Fruit fly (Drosophila melanogaster): Measurements from ENCODE around the gene Cyp305a1.

Cyp305a1 gene

DNA sequence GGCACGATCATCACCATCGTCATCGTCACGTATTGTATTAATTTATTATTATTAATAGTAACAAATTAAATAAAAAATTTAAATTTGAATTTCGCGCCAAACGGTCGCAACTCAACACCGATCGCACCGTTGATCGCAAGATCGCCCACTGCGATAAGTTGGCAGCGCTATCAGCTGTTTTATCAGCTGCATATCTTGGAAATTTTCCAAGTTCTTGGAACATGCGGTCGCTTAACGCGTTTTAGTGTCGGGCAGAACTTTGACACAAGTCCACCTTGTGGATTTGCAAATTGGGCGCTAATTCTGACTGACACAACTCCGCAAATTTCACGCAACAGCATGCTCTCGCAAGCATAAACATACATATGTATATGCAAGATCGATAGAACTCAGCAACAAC lies 48.1 kb upstream of the Cyp305a1 start (continued):
- peak; percentile 94 for TF ChIP-seq CG2116 (GFP tag; optimal IDR thresholded peaks at IDR 0.05)
- TF ChIP-seq CG10979 (tag; optimal IDR thresholded peaks at IDR 0.05) = peak; percentile 28
- TF ChIP-seq ci (GFP tag; IDR thresholded peaks at IDR 0.05) = peak; percentile 66
- TF ChIP-seq CG15073 (GFP tag; optimal IDR thresholded peaks at IDR 0.05) = no peak
- TF ChIP-seq CG13296 (GFP tag; optimal IDR thresholded peaks at IDR 0.05) = peak; percentile 8
- peak; percentile 83 for TF ChIP-seq grn (GFP tag; optimal IDR thresholded peaks at IDR 0.05)
- TF ChIP-seq kni (GFP tag; optimal IDR thresholded peaks at IDR 0.05) = peak; percentile 14
- TF ChIP-seq gfzf (GFP tag; optimal IDR thresholded peaks at IDR 0.05) = peak; percentile 51
- peak; percentile 70 for TF ChIP-seq ftz-f1 (GFP tag; optimal IDR thresholded peaks at IDR 0.05)
- no peak for TF ChIP-seq sqz (GFP tag; optimal IDR thresholded peaks at IDR 0.05)
- TF ChIP-seq CG15514 (GFP tag; optimal IDR thresholded peaks at IDR 0.05) = peak; percentile 77
- TF ChIP-seq run (tag; optimal IDR thresholded peaks at IDR 0.05) = peak; percentile 11
- peak; percentile 45 for TF ChIP-seq CG17186 (GFP tag; optimal IDR thresholded peaks at IDR 0.05)
- TF ChIP-seq CG3281 (GFP tag; optimal IDR thresholded peaks at IDR 0.05) = peak; percentile 27
- no peak for TF ChIP-seq Blimp-1 (GFP tag; optimal IDR thresholded peaks at IDR 0.05)
- TF ChIP-seq amos (GFP tag; IDR thresholded peaks at IDR 0.05; ENCODE audit: partially characterized antibody) = peak; percentile 33; the same call in 1 of the 2 replicates
- TF ChIP-seq Oaz (GFP tag; IDR thresholded peaks at IDR 0.05) = no peak
- peak; percentile 57; the same call in 1 of the 2 replicates for TF ChIP-seq Rfx (GFP tag; IDR thresholded peaks at IDR 0.05)
- TF ChIP-seq cas (GFP tag; IDR thresholded peaks at IDR 0.05) = no peak
- TF ChIP-seq YL-1 (GFP tag; optimal IDR thresholded peaks at IDR 0.05) = peak; percentile 81
- TF ChIP-seq CG12071 (GFP tag; optimal IDR thresholded peaks at IDR 0.05) = no peak
- no peak for TF ChIP-seq CG10431 (GFP tag; optimal IDR thresholded peaks at IDR 0.05)
- TF ChIP-seq gsb (GFP tag; IDR thresholded peaks at IDR 0.05) = no peak
- TF ChIP-seq bigmax (GFP tag; optimal IDR thresholded peaks at IDR 0.05) = peak; percentile 20
- peak; percentile 48 for TF ChIP-seq Ets97D (GFP tag; optimal IDR thresholded peaks at IDR 0.05)
- peak; percentile 44 for TF ChIP-seq nom (GFP tag; optimal IDR thresholded peaks at IDR 0.05)
- no peak for TF ChIP-seq ac (GFP tag; optimal IDR thresholded peaks at IDR 0.05)
- peak; percentile 98 for TF ChIP-seq E2f2 (GFP tag; IDR thresholded peaks at IDR 0.05)
- TF ChIP-seq gce (GFP tag; IDR thresholded peaks at IDR 0.05) = no peak
- no peak for TF ChIP-seq usp (GFP tag; optimal IDR thresholded peaks at IDR 0.05)
- peak; percentile 35 for TF ChIP-seq pfk (GFP tag; optimal IDR thresholded peaks at IDR 0.05)
- TF ChIP-seq CG34376 (GFP tag; optimal IDR thresholded peaks at IDR 0.05) = peak; percentile 77
- peak; percentile 61 for TF ChIP-seq CG14710 (tag; optimal IDR thresholded peaks at IDR 0.05)
- peak; percentile 24 for TF ChIP-seq caup (GFP tag; optimal IDR thresholded peaks at IDR 0.05; ENCODE audit: severe bottlenecking)
- TF ChIP-seq Hand (GFP tag; optimal IDR thresholded peaks at IDR 0.05) = peak; percentile 47
- TF ChIP-seq NfI (GFP tag; optimal IDR thresholded peaks at IDR 0.05) = peak; percentile 68
- TF ChIP-seq CG9797 (GFP tag; optimal IDR thresholded peaks at IDR 0.05) = peak; percentile 49
- peak; percentile 41 for TF ChIP-seq Myb (GFP tag; optimal IDR thresholded peaks at IDR 0.05)
- no peak for TF ChIP-seq CG11723 (GFP tag; optimal IDR thresholded peaks at IDR 0.05)
- no peak for TF ChIP-seq jing (GFP tag; optimal IDR thresholded peaks at IDR 0.05)
- no peak for TF ChIP-seq zfh1 (GFP tag; IDR thresholded peaks at IDR 0.05)
- 0 out of 3 replicates have a peak, but pooled peaks have one; percentile 26 for TF ChIP-seq Dbx (GFP tag; IDR thresholded peaks at IDR 0.05)
- 0 out of 2 replicates have a peak, but pooled peaks have one; percentile 16 for TF ChIP-seq CG10321 (GFP tag; IDR thresholded peaks at IDR 0.05)
- TF ChIP-seq bcd (GFP tag; optimal IDR thresholded peaks at IDR 0.05) = peak; percentile 12
- no peak for TF ChIP-seq fu2 (GFP tag; optimal IDR thresholded peaks at IDR 0.05)
- peak; percentile 13 for TF ChIP-seq CG8290 (GFP tag; optimal IDR thresholded peaks at IDR 0.05)
- TF ChIP-seq CG8290 (tag; optimal IDR thresholded peaks at IDR 0.05) = no peak
- peak; percentile 37 for TF ChIP-seq zen (tag; optimal IDR thresholded peaks at IDR 0.05)
- TF ChIP-seq Dp (GFP tag; optimal IDR thresholded peaks at IDR 0.05) = peak; percentile 96
- TF ChIP-seq tll (GFP tag; optimal IDR thresholded peaks at IDR 0.05) = peak in 1 of 2 experiments; percentile 19
